Worm (Caenorhabditis elegans) whole organism, mixed stage, embryonic: ENCODE data around the gene Y57G11C.38.

ENCODE experiments used
- elt-3 ChIP-seq: fragments of 150-350 bp; optimal IDR thresholded peaks from 2 replicates; lab custom pipeline; 2014; ENCODE audit warnings: missing biosample characterization, missing genetic modification characterization
- lsy-2 ChIP-seq: fragments of 150-350 bp; optimal IDR thresholded peaks from 2 replicates; lab custom pipeline; 2014; ENCODE audit warnings: missing biosample characterization, missing genetic modification characterization
- nhr-28 ChIP-seq: fragments of 150-350 bp; optimal IDR thresholded peaks from 2 replicates; lab custom pipeline; 2014; ENCODE audit warnings: missing biosample characterization, missing genetic modification characterization
- sem-2 ChIP-seq: fragments of 200-800 bp; sonication (Bioruptor generic); optimal IDR thresholded peaks from 2 replicates; lab custom pipeline; 2018; ENCODE audit warnings: mild to moderate bottlenecking, missing genetic modification characterization, missing compliant biosample characterization
- ztf-11 ChIP-seq: fragments of 150-350 bp; optimal IDR thresholded peaks from 2 replicates; lab custom pipeline; 2014; ENCODE audit warnings: missing biosample characterization, missing genetic modification characterization

DNA sequence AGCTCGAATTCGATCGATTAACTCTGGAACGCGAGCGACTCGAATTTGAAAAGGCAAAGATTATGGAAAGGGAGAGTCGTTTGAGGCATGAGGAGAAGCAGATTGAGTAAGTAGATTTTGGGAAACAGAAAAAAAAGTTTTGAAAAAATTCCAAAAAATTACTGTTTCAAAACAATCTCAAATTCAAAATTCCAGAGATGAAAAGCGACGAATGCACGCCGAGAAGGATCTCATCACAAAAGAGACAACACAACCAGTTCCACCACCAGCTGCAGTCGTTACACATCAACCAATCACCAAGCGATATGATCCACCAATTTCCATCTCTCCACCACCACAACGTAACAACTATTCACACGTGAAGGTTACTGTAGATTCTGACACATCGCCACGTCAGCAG, 32.1 kb downstream of the Y57G11C.38 start:
- no peak for TF ChIP-seq nhr-28
- TF ChIP-seq lsy-2 (tag; lab: Kevin White, UChicago) = no peak
- no peak for TF ChIP-seq ztf-11 (tag; lab: Kevin White, UChicago)
- no peak for TF ChIP-seq elt-3 (tag; lab: Kevin White, UChicago)
- no peak for TF ChIP-seq sem-2 (GFP tag; lab: Kevin White, UChicago)
